Fruit fly (Drosophila melanogaster) whole organism, pupa: Measurements from ENCODE around the gene Him.
A peak's percentile ranks its signal among the peaks of the same experiment; 100 is the strongest.

Experiments used
- CG17806 ChIP-seq: fragments of 200-800 bp; sonication (Bioruptor generic); optimal IDR thresholded peaks from 2 replicates; lab custom pipeline; 2018; ENCODE audit warnings: missing biosample characterization, mild to moderate bottlenecking, missing genetic modification characterization, moderate library complexity
- EcR ChIP-seq: fragments of 200-800 bp; sonication (Bioruptor generic); optimal IDR thresholded peaks from 3 replicates; lab custom pipeline; 2019; ENCODE audit warnings: missing biosample characterization, missing genetic modification characterization, mild to moderate bottlenecking, moderate library complexity, missing genetic modification reagents
- Ets98B ChIP-seq: fragments of 200-800 bp; sonication (Bioruptor generic); IDR thresholded peaks from 2 replicates; pipeline ENCODE4 v1.3.6; 2022; ENCODE audit warnings: missing biosample characterization, missing genetic modification characterization
- Pif1A ChIP-seq: fragments of 200-800 bp; sonication (Bioruptor generic); optimal IDR thresholded peaks from 3 replicates; lab custom pipeline; 2016; ENCODE audit warnings: missing biosample characterization, missing genetic modification characterization
- Snoo ChIP-seq: fragments of 200-800 bp; sonication (Bioruptor generic); optimal IDR thresholded peaks from 3 replicates; lab custom pipeline; 2017; ENCODE audit warnings: missing biosample characterization, mild to moderate bottlenecking, missing genetic modification characterization, inconsistent platforms
- gl ChIP-seq: fragments of 200-800 bp; sonication (Bioruptor generic); optimal IDR thresholded peaks from 2 replicates; lab custom pipeline; 2018; ENCODE audit warnings: missing biosample characterization, mild to moderate bottlenecking, missing genetic modification characterization

DNA sequence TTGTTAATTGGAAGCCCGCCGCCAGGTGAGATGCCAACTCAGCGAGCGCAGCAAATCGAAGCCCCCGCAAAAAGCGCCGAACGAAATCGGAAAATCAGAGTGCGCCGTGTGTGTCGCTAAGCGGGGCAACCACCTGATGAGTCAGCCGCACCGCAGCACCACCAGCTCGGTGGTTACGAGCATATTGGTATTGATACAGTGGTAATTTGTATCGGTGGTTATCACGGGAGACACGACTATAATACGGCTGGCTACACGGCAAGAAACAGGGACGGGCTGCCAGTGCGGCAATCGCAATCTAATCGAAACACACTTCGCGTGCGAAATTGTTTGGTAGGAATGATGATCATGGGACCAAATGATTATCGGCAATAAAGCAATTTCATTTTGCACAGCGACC lies 44.5 kb downstream of the Him start:
- TF ChIP-seq Snoo (tag; lab: Kevin White, UChicago) (no peak), gl (tag; lab: Kevin White, UChicago) (no peak), Pif1A (no peak), Ets98B (GFP tag; lab: Robert Waterston, UW) (no peak), CG17806 (tag; lab: Kevin White, UChicago) (no peak), EcR (GFP tag; lab: Kevin White, UChicago) (peak; percentile 52)
